Worm (Caenorhabditis elegans) whole organism, midembryonic: ENCODE data around the gene lip-1.

Experiments
- T22C8.4 ChIP-seq: fragments of 200-800 bp; sonication (Bioruptor generic); IDR thresholded peaks from 2 replicates; pipeline ENCODE4 v1.3.6; 2022; ENCODE audit warnings: missing genetic modification characterization, missing compliant biosample characterization
- cog-1 ChIP-seq: sonication (generic microtip); optimal IDR thresholded peaks from 2 replicates; lab custom pipeline; 2016; ENCODE audit warnings: missing genetic modification characterization, missing compliant biosample characterization
- flt-1 ChIP-seq: fragments of 200-800 bp; sonication (Bioruptor generic); IDR thresholded peaks from 2 replicates; pipeline ENCODE4 v1.3.6; 2022; ENCODE audit warnings: missing genetic modification characterization, missing compliant biosample characterization
- klf-2 ChIP-seq: fragments of 200-800 bp; sonication (Bioruptor generic); conservative IDR thresholded peaks from 2 replicates; pipeline ENCODE4 v1.3.6; 2022; ENCODE audit warnings: missing genetic modification reagents, missing genetic modification characterization, missing compliant biosample characterization
- med-1 ChIP-seq: sonication (generic microtip); optimal IDR thresholded peaks from 2 replicates; lab custom pipeline; 2017; ENCODE audit warnings: missing genetic modification characterization, mild to moderate bottlenecking, missing compliant biosample characterization, antibody characterized with exemption, missing genetic modification reagents; ENCODE audit not compliant: insufficient read depth
- ref-1 ChIP-seq: fragments of 200-800 bp; sonication (Bioruptor generic); conservative IDR thresholded peaks from 2 replicates; pipeline ENCODE4 v1.3.6; 2022; ENCODE audit warnings: missing genetic modification reagents, missing genetic modification characterization, missing compliant biosample characterization
- tab-1 ChIP-seq: fragments of 200-800 bp; sonication (Bioruptor generic); IDR thresholded peaks from 2 replicates; pipeline ENCODE4 v1.3.6; 2022; ENCODE audit warnings: missing genetic modification characterization, missing compliant biosample characterization
- ztf-23 ChIP-seq: fragments of 200-800 bp; sonication (Bioruptor generic); IDR thresholded peaks from 2 replicates; pipeline ENCODE4 v1.3.6; 2022; ENCODE audit warnings: missing genetic modification reagents, missing genetic modification characterization, missing compliant biosample characterization
- ztf-29 ChIP-seq: fragments of 200-800 bp; sonication (Bioruptor generic); IDR thresholded peaks from 2 replicates; pipeline ENCODE4 v1.3.6; 2022; ENCODE audit warnings: missing genetic modification reagents, missing genetic modification characterization, missing compliant biosample characterization

The lip-1 gene

ce11 chrIV:6842470-6843008 is at the start of gene lip-1:
TSS of gene lip-1 (plus strand) at chrIV:6842958.
- TF ChIP-seq T22C8.4 (GFP tag; lab: Robert Waterston, UW) = no peak
- no peak for TF ChIP-seq ztf-23 (GFP tag; lab: Robert Waterston, UW)

DNA sequence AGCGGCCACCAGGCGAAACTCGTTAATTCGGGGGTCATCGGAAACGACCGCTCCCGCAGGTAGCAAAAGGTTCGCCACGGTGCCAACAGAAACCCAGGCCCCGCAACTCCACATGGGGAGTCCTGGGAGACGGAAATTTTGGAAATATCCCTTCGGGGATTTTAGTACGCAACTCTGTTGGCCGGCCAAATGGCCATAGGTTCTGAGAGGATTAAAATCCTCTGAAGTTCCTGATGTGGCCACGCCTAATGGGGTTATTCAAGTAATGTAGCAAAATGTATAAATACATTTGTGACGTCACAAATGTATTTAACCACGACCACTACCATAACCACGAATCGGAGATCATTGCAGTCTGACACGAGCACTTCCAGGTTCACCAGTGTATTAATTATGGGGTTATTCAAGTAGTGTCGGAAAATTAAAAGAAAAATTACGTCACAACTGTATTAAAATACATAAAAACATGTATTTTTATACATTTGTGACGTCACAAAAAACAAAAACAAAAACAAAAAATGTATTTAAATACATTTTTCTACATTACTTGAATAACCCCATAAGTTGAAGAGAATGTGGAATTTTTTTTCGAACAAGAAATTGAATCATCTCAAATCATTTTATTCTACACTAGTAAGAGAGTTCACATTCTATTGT is 49.3 kb upstream of the lip-1 start:
- no peak for TF ChIP-seq T22C8.4 (GFP tag; lab: Robert Waterston, UW)
- no peak for TF ChIP-seq flt-1 (GFP tag; lab: Robert Waterston, UW)
- TF ChIP-seq tab-1 = no peak
- TF ChIP-seq ztf-23 (GFP tag; lab: Robert Waterston, UW) = no peak
- TF ChIP-seq ztf-29 = no peak
- TF ChIP-seq med-1 (GFP tag; lab: Kevin White, UChicago) = no peak
- TF ChIP-seq klf-2 (GFP tag; lab: Robert Waterston, UW) = no peak
- TF ChIP-seq cog-1 (tag; lab: Kevin White, UChicago) = no peak
- TF ChIP-seq ref-1 (GFP tag; lab: Robert Waterston, UW) = no peak

DNA sequence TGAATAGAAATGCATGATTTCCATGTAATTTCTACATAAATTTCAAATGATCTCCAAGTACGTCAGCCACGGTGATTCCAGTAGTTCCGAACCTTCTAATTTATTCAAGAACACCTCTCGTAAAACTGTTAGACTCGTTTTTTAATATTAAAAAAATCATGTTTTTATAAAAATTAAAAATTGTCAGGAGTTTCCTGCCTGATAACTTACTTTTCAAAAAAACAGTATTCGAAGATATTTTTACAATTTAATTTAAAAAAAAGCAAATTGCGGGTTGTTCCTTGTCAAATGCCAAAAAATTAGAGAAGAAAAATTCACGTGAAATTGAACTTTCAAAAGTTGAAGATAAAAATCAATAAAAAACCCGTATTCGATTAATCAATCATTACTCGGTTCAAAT is 47.2 kb upstream of the lip-1 start, which contains the start of the genes C17H12.3 and C17H12.12:
Gene C17H12.3 (minus strand): TSS at position 101 of the 400 bp plus-strand sequence.
Gene C17H12.12 (plus strand): TSS at position 396 of the 400 bp plus-strand sequence.
- TF ChIP-seq T22C8.4 (GFP tag; lab: Robert Waterston, UW) (no peak), ztf-29 (no peak), flt-1 (GFP tag; lab: Robert Waterston, UW) (no peak), ref-1 (GFP tag; lab: Robert Waterston, UW) (no peak), med-1 (GFP tag; lab: Kevin White, UChicago) (no peak), tab-1 (no peak), cog-1 (tag; lab: Kevin White, UChicago) (no peak), klf-2 (GFP tag; lab: Robert Waterston, UW) (no peak), ztf-23 (GFP tag; lab: Robert Waterston, UW) (no peak)

DNA sequence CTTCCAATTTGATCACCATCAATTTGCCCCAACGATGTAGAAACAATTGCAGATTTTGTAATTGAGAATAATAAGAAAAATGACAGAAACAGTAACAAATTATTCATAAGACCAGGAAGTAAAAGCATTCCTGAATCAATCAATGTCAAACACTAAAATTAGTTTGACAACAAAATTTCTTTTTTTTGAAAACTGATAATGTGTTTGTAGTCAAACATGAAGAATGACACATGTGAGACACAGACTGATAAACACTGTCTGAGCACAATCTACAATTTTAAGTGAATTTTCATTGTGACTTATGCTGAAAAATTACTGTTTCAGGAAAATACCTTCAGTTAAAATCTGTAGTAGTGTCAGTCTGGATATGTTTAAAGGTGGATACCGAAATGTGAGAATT is 40.6 kb upstream of the lip-1 start, which contains the start of the genes cest-4 and C17H12.11:
Gene cest-4 (minus strand): TSS at position 206 of the 400 bp plus-strand sequence.
Gene C17H12.11 (plus strand): TSS at position 256 of the 400 bp plus-strand sequence.
- TF ChIP-seq ztf-29 = no peak
- no peak for TF ChIP-seq tab-1
- no peak for TF ChIP-seq flt-1 (GFP tag; lab: Robert Waterston, UW)
- no peak for TF ChIP-seq ztf-23 (GFP tag; lab: Robert Waterston, UW)
- no peak for TF ChIP-seq ref-1 (GFP tag; lab: Robert Waterston, UW)
- no peak for TF ChIP-seq cog-1 (tag; lab: Kevin White, UChicago)
- TF ChIP-seq med-1 (GFP tag; lab: Kevin White, UChicago) = no peak
- TF ChIP-seq T22C8.4 (GFP tag; lab: Robert Waterston, UW) = no peak
- TF ChIP-seq klf-2 (GFP tag; lab: Robert Waterston, UW) = no peak

DNA sequence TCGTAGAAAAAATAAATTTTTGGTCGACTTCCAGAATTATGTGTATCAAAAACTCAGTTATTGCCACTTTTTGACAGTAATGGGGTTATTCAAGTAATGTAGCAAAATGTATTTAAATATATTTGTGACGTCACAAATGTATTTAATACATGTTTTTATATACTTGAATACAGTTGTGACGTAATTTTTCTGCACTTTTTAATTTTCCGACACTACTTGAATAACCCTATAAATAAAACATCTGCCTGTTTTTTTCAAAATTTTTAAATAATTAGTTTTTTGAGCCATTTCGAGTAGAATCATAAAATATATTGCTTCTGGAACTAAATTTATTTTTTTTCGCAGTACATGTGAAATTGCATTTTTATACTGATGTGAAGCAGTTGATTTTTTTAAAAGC is 39.5 kb upstream of the lip-1 start:
- TF ChIP-seq cog-1 (tag; lab: Kevin White, UChicago) (no peak), med-1 (GFP tag; lab: Kevin White, UChicago) (no peak), ztf-23 (GFP tag; lab: Robert Waterston, UW) (no peak), T22C8.4 (GFP tag; lab: Robert Waterston, UW) (no peak), flt-1 (GFP tag; lab: Robert Waterston, UW) (no peak), klf-2 (GFP tag; lab: Robert Waterston, UW) (no peak), ztf-29 (no peak), ref-1 (GFP tag; lab: Robert Waterston, UW) (no peak), tab-1 (no peak)

DNA sequence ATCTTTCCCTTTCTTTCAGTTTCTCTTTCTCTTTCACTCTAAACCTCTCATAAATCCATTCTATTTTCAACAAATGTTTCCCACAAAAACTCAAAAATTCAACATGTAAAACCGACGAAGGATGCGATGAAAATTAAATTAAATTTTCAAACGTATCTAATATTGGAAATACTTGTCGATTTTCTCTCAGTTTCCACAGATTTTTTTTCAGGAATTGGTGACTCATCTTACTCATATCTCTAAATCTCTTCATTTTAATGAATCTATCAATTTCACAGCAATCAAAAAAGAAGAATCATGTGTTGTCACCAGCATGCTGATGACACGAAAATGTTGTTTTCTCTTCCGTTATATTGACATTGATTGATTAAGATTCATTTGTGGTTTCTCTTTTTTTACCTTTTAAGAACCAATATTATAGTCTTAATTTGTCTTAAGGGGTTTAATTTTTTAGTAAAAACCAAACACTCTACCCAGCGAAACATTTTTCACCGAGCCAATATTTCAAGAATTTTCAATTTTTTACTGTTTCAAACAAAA is 38.9 kb upstream of the lip-1 start:
- TF ChIP-seq cog-1 (tag; lab: Kevin White, UChicago) (no peak), tab-1 (no peak), ztf-29 (no peak), med-1 (GFP tag; lab: Kevin White, UChicago) (no peak), flt-1 (GFP tag; lab: Robert Waterston, UW) (no peak), klf-2 (GFP tag; lab: Robert Waterston, UW) (no peak), ref-1 (GFP tag; lab: Robert Waterston, UW) (no peak), ztf-23 (GFP tag; lab: Robert Waterston, UW) (no peak), T22C8.4 (GFP tag; lab: Robert Waterston, UW) (no peak)

- no peak for TF ChIP-seq tab-1
- TF ChIP-seq ztf-29 = no peak
- no peak for TF ChIP-seq klf-2 (GFP tag; lab: Robert Waterston, UW)
- no peak for TF ChIP-seq cog-1 (tag; lab: Kevin White, UChicago)
- no peak for TF ChIP-seq ztf-23 (GFP tag; lab: Robert Waterston, UW)
- TF ChIP-seq T22C8.4 (GFP tag; lab: Robert Waterston, UW) = no peak
- no peak for TF ChIP-seq flt-1 (GFP tag; lab: Robert Waterston, UW)
These were observed 37.9 kb upstream of the lip-1 start, which contains the start of gene C17H12.37 for ce11 chrIV:6804815-6805214. TSS of gene C17H12.37 (plus strand) at chrIV:6805115.

DNA sequence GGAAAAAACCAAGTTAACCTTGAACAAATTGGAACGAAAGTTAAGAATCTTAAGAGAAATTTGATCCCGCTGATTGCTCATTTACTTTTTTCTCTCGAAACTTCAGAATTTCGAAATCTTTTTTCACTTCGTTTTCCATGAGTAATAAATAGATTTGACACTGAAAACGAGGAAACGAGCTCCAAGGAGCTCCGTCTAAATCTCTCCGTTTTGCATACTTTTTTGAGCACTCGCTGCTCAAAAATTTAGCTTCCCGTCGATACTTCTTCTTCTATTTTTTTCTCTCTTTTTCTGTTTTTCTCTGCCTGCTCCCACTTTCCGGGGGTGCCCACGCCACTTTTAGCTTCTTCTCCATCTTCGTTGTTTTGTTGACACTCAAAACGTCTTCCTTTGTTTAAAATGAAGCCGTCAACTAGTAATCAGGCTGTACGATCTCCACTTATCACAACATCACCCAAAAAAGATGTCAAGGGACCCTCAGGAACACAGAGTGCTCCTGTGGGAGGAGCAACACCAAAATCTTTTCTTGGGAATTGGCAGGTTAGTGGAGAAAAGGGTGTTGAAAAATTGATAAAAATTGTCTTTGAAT is 36.2 kb upstream of the lip-1 start, which contains the start of gene C17H12.10:
Gene C17H12.10 (plus strand): TSS at position 325 of the 589 bp plus-strand sequence.
- no peak for TF ChIP-seq med-1 (GFP tag; lab: Kevin White, UChicago)
- TF ChIP-seq tab-1 = no peak
- no peak for TF ChIP-seq T22C8.4 (GFP tag; lab: Robert Waterston, UW)
- TF ChIP-seq klf-2 (GFP tag; lab: Robert Waterston, UW) = no peak
- TF ChIP-seq ztf-29 = no peak
- no peak for TF ChIP-seq ref-1 (GFP tag; lab: Robert Waterston, UW)
- TF ChIP-seq cog-1 (tag; lab: Kevin White, UChicago) = no peak
- no peak for TF ChIP-seq ztf-23 (GFP tag; lab: Robert Waterston, UW)
- TF ChIP-seq flt-1 (GFP tag; lab: Robert Waterston, UW) = no peak
